Fruit fly (Drosophila melanogaster) whole organism, prepupa: ENCODE results near the gene CG11550.
A peak's percentile ranks its signal among the peaks of the same experiment; 100 is the strongest.

Experiments
- CG10631 ChIP-seq: fragments of 200-800 bp; sonication (Bioruptor generic); optimal IDR thresholded peaks from 2 replicates; lab custom pipeline; 2016; ENCODE audit warnings: missing biosample characterization, missing genetic modification characterization
- CG10669 ChIP-seq: fragments of 200-800 bp; sonication (Bioruptor generic); optimal IDR thresholded peaks from 3 replicates; lab custom pipeline; 2018; ENCODE audit warnings: missing biosample characterization, mild to moderate bottlenecking, missing genetic modification characterization, moderate library complexity
- CG11294 ChIP-seq: fragments of 200-800 bp; sonication (Bioruptor generic); IDR thresholded peaks from 2 replicates; pipeline ENCODE4 v1.3.6; 2022; ENCODE audit warnings: missing biosample characterization, missing genetic modification characterization
- CG11762 ChIP-seq: fragments of 200-800 bp; sonication (Bioruptor generic); optimal IDR thresholded peaks from 3 replicates; lab custom pipeline; 2016; ENCODE audit warnings: missing biosample characterization, missing genetic modification characterization; ENCODE audit not compliant: insufficient read depth
- CG11902 ChIP-seq: fragments of 200-800 bp; sonication (Bioruptor generic); optimal IDR thresholded peaks from 3 replicates; lab custom pipeline; 2016; ENCODE audit warnings: missing biosample characterization, missing genetic modification characterization
- CG15336 ChIP-seq: fragments of 200-800 bp; sonication (Bioruptor generic); IDR thresholded peaks from 2 replicates; pipeline ENCODE4 v1.3.6; 2022; ENCODE audit warnings: missing biosample characterization, missing genetic modification characterization
- CG1621 ChIP-seq: fragments of 200-800 bp; sonication (Bioruptor generic); optimal IDR thresholded peaks from 3 replicates; lab custom pipeline; 2018; ENCODE audit warnings: missing biosample characterization, mild to moderate bottlenecking, missing genetic modification characterization
- CG16779 ChIP-seq: fragments of 200-800 bp; sonication (Bioruptor generic); optimal IDR thresholded peaks from 3 replicates; lab custom pipeline; 2017; ENCODE audit warnings: missing biosample characterization, mild to moderate bottlenecking, missing genetic modification characterization
- CG3032 ChIP-seq: fragments of 200-800 bp; optimal IDR thresholded peaks from 2 replicates; lab custom pipeline; 2019; ENCODE audit warnings: missing biosample characterization, mild to moderate bottlenecking, missing genetic modification characterization, moderate library complexity
- CG31627 ChIP-seq: fragments of 200-800 bp; sonication (Bioruptor generic); optimal IDR thresholded peaks from 3 replicates; lab custom pipeline; 2016; ENCODE audit warnings: missing biosample characterization, missing genetic modification characterization
- CG32006 ChIP-seq: fragments of 200-800 bp; sonication (Bioruptor generic); optimal IDR thresholded peaks from 3 replicates; lab custom pipeline; 2017; ENCODE audit warnings: missing biosample characterization, mild to moderate bottlenecking, missing genetic modification characterization
- CG34406 ChIP-seq: fragments of 200-800 bp; sonication (Bioruptor generic); optimal IDR thresholded peaks from 3 replicates; lab custom pipeline; 2016; ENCODE audit warnings: missing biosample characterization, missing genetic modification characterization
- CG3919 ChIP-seq: fragments of 200-800 bp; sonication (Bioruptor generic); optimal IDR thresholded peaks from 3 replicates; lab custom pipeline; 2016; ENCODE audit warnings: missing biosample characterization, missing genetic modification characterization
- CG4318 ChIP-seq: fragments of 200-800 bp; sonication (Bioruptor generic); optimal IDR thresholded peaks from 3 replicates; lab custom pipeline; 2017; ENCODE audit warnings: missing biosample characterization, mild to moderate bottlenecking, missing genetic modification characterization
- CG6163 ChIP-seq: fragments of 200-800 bp; sonication (Bioruptor generic); IDR thresholded peaks from 3 replicates; pipeline ENCODE4 v1.3.6; 2022; ENCODE audit warnings: missing biosample characterization, missing genetic modification characterization
- CG6276 ChIP-seq: fragments of 200-800 bp; sonication (Bioruptor generic); optimal IDR thresholded peaks from 2 replicates; lab custom pipeline; 2017; ENCODE audit warnings: missing biosample characterization, mild to moderate bottlenecking, missing genetic modification characterization
- CG6792 ChIP-seq: fragments of 200-800 bp; sonication (Bioruptor generic); optimal IDR thresholded peaks from 3 replicates; lab custom pipeline; 2016; ENCODE audit warnings: missing biosample characterization, missing genetic modification characterization
- CG6808 ChIP-seq: fragments of 200-800 bp; sonication (Bioruptor generic); optimal IDR thresholded peaks from 3 replicates; lab custom pipeline; 2017; ENCODE audit warnings: missing biosample characterization, missing genetic modification characterization, mild to moderate bottlenecking, moderate library complexity, missing genetic modification reagents
- CG6854 ChIP-seq: fragments of 200-800 bp; sonication (Bioruptor generic); optimal IDR thresholded peaks from 2 replicates; lab custom pipeline; 2017; ENCODE audit warnings: missing biosample characterization, mild to moderate bottlenecking, missing genetic modification characterization
- CG7368 ChIP-seq: fragments of 200-800 bp; sonication (Bioruptor generic); optimal IDR thresholded peaks from 3 replicates; lab custom pipeline; 2016; ENCODE audit warnings: missing biosample characterization, missing genetic modification characterization
- CG8319 ChIP-seq: fragments of 200-800 bp; sonication (Bioruptor generic); optimal IDR thresholded peaks from 3 replicates; lab custom pipeline; 2016; ENCODE audit warnings: missing biosample characterization, missing genetic modification characterization
- CG8632 ChIP-seq: fragments of 200-800 bp; sonication (Bioruptor generic); optimal IDR thresholded peaks from 3 replicates; lab custom pipeline; 2016; ENCODE audit warnings: missing biosample characterization, missing genetic modification characterization
- CG9139 ChIP-seq: fragments of 200-800 bp; sonication (Bioruptor generic); optimal IDR thresholded peaks from 3 replicates; lab custom pipeline; 2017; ENCODE audit warnings: missing biosample characterization, mild to moderate bottlenecking, missing genetic modification characterization
- Eip78C ChIP-seq: fragments of 200-800 bp; sonication (Bioruptor generic); peaks from one replicate; lab custom pipeline; 2016; ENCODE audit warnings: missing biosample characterization, missing genetic modification characterization
- Eip93F ChIP-seq: fragments of 200-800 bp; sonication (Bioruptor generic); optimal IDR thresholded peaks from 2 replicates; lab custom pipeline; 2016; ENCODE audit warnings: missing biosample characterization, mild to moderate bottlenecking, missing genetic modification characterization
- Ets21C ChIP-seq: fragments of 200-800 bp; sonication (Bioruptor generic); optimal IDR thresholded peaks from 3 replicates; lab custom pipeline; 2016; ENCODE audit warnings: missing biosample characterization, missing genetic modification characterization
- Ets96B ChIP-seq: fragments of 200-800 bp; optimal IDR thresholded peaks from 2 replicates; lab custom pipeline; 2019; ENCODE audit warnings: missing biosample characterization, mild to moderate bottlenecking, missing genetic modification characterization, moderate library complexity
- Gug ChIP-seq: fragments of 200-800 bp; sonication (Bioruptor generic); IDR thresholded peaks from 2 replicates; pipeline ENCODE4 v1.3.6; 2022; ENCODE audit warnings: missing biosample characterization, missing genetic modification characterization
- Hr38 ChIP-seq: sonication (Bioruptor generic); optimal IDR thresholded peaks from 2 replicates; lab custom pipeline; 2016; ENCODE audit warnings: missing biosample characterization, missing genetic modification characterization
- Hr39 ChIP-seq: fragments of 200-800 bp; sonication (Bioruptor generic); optimal IDR thresholded peaks from 2 replicates; lab custom pipeline; 2016; ENCODE audit warnings: missing biosample characterization, missing genetic modification characterization
- Hr4 ChIP-seq: fragments of 200-800 bp; sonication (Bioruptor generic); optimal IDR thresholded peaks from 3 replicates; lab custom pipeline; 2016; ENCODE audit warnings: missing biosample characterization, missing genetic modification characterization
- Lpt ChIP-seq: fragments of 200-800 bp; sonication (Bioruptor generic); optimal IDR thresholded peaks from 3 replicates; lab custom pipeline; 2016; ENCODE audit warnings: missing biosample characterization, missing genetic modification characterization
- Met ChIP-seq: fragments of 200-800 bp; sonication (Bioruptor generic); optimal IDR thresholded peaks from 3 replicates; lab custom pipeline; 2016; ENCODE audit warnings: missing biosample characterization, missing genetic modification characterization
- OdsH ChIP-seq: fragments of 200-800 bp; sonication (Bioruptor generic); optimal IDR thresholded peaks from 3 replicates; lab custom pipeline; 2016; ENCODE audit warnings: missing biosample characterization, missing genetic modification characterization
- Smox ChIP-seq: fragments of 200-800 bp; sonication (Bioruptor generic); optimal IDR thresholded peaks from 3 replicates; lab custom pipeline; 2016; ENCODE audit warnings: missing biosample characterization, missing genetic modification characterization
- Sox102F ChIP-seq: fragments of 200-800 bp; sonication (Bioruptor generic); optimal IDR thresholded peaks from 2 replicates; lab custom pipeline; 2016; ENCODE audit warnings: missing biosample characterization, mild to moderate bottlenecking, missing genetic modification characterization
- Sox15 ChIP-seq: fragments of 200-800 bp; sonication (Bioruptor generic); optimal IDR thresholded peaks from 3 replicates; lab custom pipeline; 2016; ENCODE audit warnings: missing biosample characterization, missing genetic modification characterization
- acj6 ChIP-seq: fragments of 200-800 bp; sonication (Bioruptor generic); optimal IDR thresholded peaks from 3 replicates; lab custom pipeline; 2016; ENCODE audit warnings: missing biosample characterization, missing genetic modification characterization
- cyc ChIP-seq: fragments of 200-800 bp; sonication (Bioruptor generic); optimal IDR thresholded peaks from 3 replicates; lab custom pipeline; 2016; ENCODE audit warnings: missing biosample characterization, missing genetic modification characterization
- dac ChIP-seq: fragments of 200-800 bp; sonication (Bioruptor generic); optimal IDR thresholded peaks from 2 replicates; lab custom pipeline; 2017; ENCODE audit warnings: missing biosample characterization, mild to moderate bottlenecking, missing genetic modification characterization
- esn ChIP-seq: fragments of 200-800 bp; sonication (Bioruptor generic); optimal IDR thresholded peaks from 2 replicates; lab custom pipeline; 2016; ENCODE audit warnings: missing biosample characterization, mild to moderate bottlenecking, missing genetic modification characterization, moderate library complexity
- fd59A ChIP-seq: fragments of 200-800 bp; sonication (Bioruptor generic); optimal IDR thresholded peaks from 2 replicates; lab custom pipeline; 2017; ENCODE audit warnings: missing biosample characterization, mild to moderate bottlenecking, missing genetic modification characterization, missing genetic modification reagents
- fd85E ChIP-seq: fragments of 200-800 bp; sonication (Bioruptor generic); optimal IDR thresholded peaks from 3 replicates; lab custom pipeline; 2016; ENCODE audit warnings: missing biosample characterization, missing genetic modification characterization
- fkh ChIP-seq: fragments of 200-800 bp; sonication (Bioruptor generic); optimal IDR thresholded peaks from 3 replicates; lab custom pipeline; 2017; ENCODE audit warnings: missing biosample characterization, mild to moderate bottlenecking, missing genetic modification characterization, moderate library complexity
- lz ChIP-seq: fragments of 200-800 bp; sonication (Bioruptor generic); optimal IDR thresholded peaks from 3 replicates; lab custom pipeline; 2016; ENCODE audit warnings: missing biosample characterization, missing genetic modification characterization
- net ChIP-seq: fragments of 200-800 bp; sonication (Bioruptor generic); optimal IDR thresholded peaks from 3 replicates; lab custom pipeline; 2016; ENCODE audit warnings: missing biosample characterization, missing genetic modification characterization
- pdm3 ChIP-seq: fragments of 200-800 bp; sonication (Bioruptor generic); optimal IDR thresholded peaks from 3 replicates; lab custom pipeline; 2016; ENCODE audit warnings: missing biosample characterization, missing genetic modification characterization
- salr ChIP-seq, 2 experiments: fragments of 200-800 bp; sonication (Bioruptor generic); optimal IDR thresholded peaks; 3 replicates each; lab custom pipeline; 2016 to 2018; ENCODE audit warnings: missing biosample characterization in 2 of 2, missing genetic modification characterization in 2 of 2, mild to moderate bottlenecking in 1 of 2
- spab ChIP-seq: fragments of 200-800 bp; sonication (Bioruptor generic); optimal IDR thresholded peaks from 2 replicates; lab custom pipeline; 2017; ENCODE audit warnings: missing biosample characterization, mild to moderate bottlenecking, missing genetic modification characterization, missing genetic modification reagents
- ss ChIP-seq, 2 experiments: fragments of 200-800 bp; sonication (Bioruptor generic); optimal IDR thresholded peaks; 2 replicates in 1 of 2; 3 replicates in 1 of 2; lab custom pipeline; 2017 to 2018; ENCODE audit warnings: mild to moderate bottlenecking in 2 of 2, missing biosample characterization in 2 of 2, missing genetic modification characterization in 2 of 2, moderate library complexity in 1 of 2
- svp ChIP-seq: fragments of 200-800 bp; sonication (Bioruptor generic); peaks from one replicate; lab custom pipeline; 2016; ENCODE audit warnings: missing biosample characterization, missing genetic modification characterization
- topi ChIP-seq: fragments of 200-800 bp; sonication (Bioruptor generic); optimal IDR thresholded peaks from 3 replicates; lab custom pipeline; 2016; ENCODE audit warnings: missing biosample characterization, missing genetic modification characterization
- vri ChIP-seq: fragments of 200-800 bp; sonication (Bioruptor generic); optimal IDR thresholded peaks from 3 replicates; lab custom pipeline; 2016; ENCODE audit warnings: missing biosample characterization, mild to moderate bottlenecking, missing genetic modification characterization

The CG11550 gene

dm6 chr3R:31700212-31700611, 20.5 kb upstream of the CG11550 start:
- TF ChIP-seq CG16779 (tag; lab: Kevin White, UChicago) (peak; percentile 34), CG3919 (GFP tag; lab: Kevin White, UChicago) (peak; percentile 79), OdsH (peak; percentile 75), Lpt (GFP tag; lab: Kevin White, UChicago) (peak; percentile 80), CG8632 (GFP tag; lab: Kevin White, UChicago) (no peak), CG10631 (GFP tag; lab: Kevin White, UChicago) (peak; percentile 81), fkh (GFP tag; lab: Kevin White, UChicago) (no peak), CG8319 (GFP tag; lab: Kevin White, UChicago) (no peak), dac (peak; percentile 50), Hr38 (no peak), esn (peak; percentile 13), CG6792 (GFP tag; lab: Kevin White, UChicago) (peak; percentile 28), acj6 (GFP tag; lab: Kevin White, UChicago) (peak; percentile 65), CG6808 (GFP tag; lab: Kevin White, UChicago) (peak; percentile 25), lz (GFP tag; lab: Kevin White, UChicago) (no peak), Hr39 (GFP tag; lab: Kevin White, UChicago) (peak; percentile 15), CG11902 (GFP tag; lab: Kevin White, UChicago) (no peak), Ets96B (peak; percentile 75), pdm3 (GFP tag; lab: Kevin White, UChicago) (peak; percentile 68), net (GFP tag; lab: Kevin White, UChicago) (peak; percentile 64), Met (GFP tag; lab: Kevin White, UChicago) (peak; percentile 30), CG6854 (GFP tag; lab: Kevin White, UChicago) (no peak), CG1621 (tag; lab: Kevin White, UChicago) (peak; percentile 41), CG6163 (peak; percentile 90), spab (GFP tag; lab: Kevin White, UChicago) (peak; percentile 43), Sox102F (GFP tag; lab: Kevin White, UChicago) (no peak), CG7368 (GFP tag; lab: Kevin White, UChicago) (no peak), Ets21C (GFP tag; lab: Kevin White, UChicago) (no peak), fd85E (GFP tag; lab: Kevin White, UChicago) (no peak), CG15336 (GFP tag; lab: Robert Waterston, UW) (peak; percentile 84), ss (GFP tag; optimal IDR thresholded peaks at IDR 0.05; lab: Kevin White, UChicago) (peak in 1 of 2 experiments; percentile 20), salr (GFP tag; optimal IDR thresholded peaks at IDR 0.05; lab: Kevin White, UChicago) (peak; percentile 13 to 74), CG6276 (peak; percentile 60), cyc (GFP tag; lab: Kevin White, UChicago) (no peak), vri (GFP tag; lab: Kevin White, UChicago) (no peak), svp (GFP tag; lab: Kevin White, UChicago) (peak; percentile 36), CG9139 (GFP tag; lab: Kevin White, UChicago) (peak; percentile 23), CG11762 (GFP tag; lab: Kevin White, UChicago) (peak; percentile 13), Gug (peak; percentile 62), Hr4 (GFP tag; lab: Kevin White, UChicago) (peak; percentile 82), Sox15 (GFP tag; lab: Kevin White, UChicago) (no peak), CG34406 (GFP tag; lab: Kevin White, UChicago) (peak; percentile 18), CG4318 (GFP tag; lab: Kevin White, UChicago) (peak; percentile 73), CG32006 (peak; percentile 87), CG11294 (peak; percentile 20; the same call in 1 of the 2 replicates), CG3032 (tag; lab: Kevin White, UChicago) (peak; percentile 67), Smox (GFP tag; lab: Kevin White, UChicago) (peak; percentile 11), fd59A (peak; percentile 51), CG31627 (no peak), Eip93F (no peak), CG10669 (GFP tag; lab: Kevin White, UChicago) (peak; percentile 47), topi (GFP tag; lab: Kevin White, UChicago) (no peak), Eip78C (peak; percentile 86)
